Fruit fly (Drosophila melanogaster): ENCODE measurements around the gene Akap200.

The Akap200 gene

DNA sequence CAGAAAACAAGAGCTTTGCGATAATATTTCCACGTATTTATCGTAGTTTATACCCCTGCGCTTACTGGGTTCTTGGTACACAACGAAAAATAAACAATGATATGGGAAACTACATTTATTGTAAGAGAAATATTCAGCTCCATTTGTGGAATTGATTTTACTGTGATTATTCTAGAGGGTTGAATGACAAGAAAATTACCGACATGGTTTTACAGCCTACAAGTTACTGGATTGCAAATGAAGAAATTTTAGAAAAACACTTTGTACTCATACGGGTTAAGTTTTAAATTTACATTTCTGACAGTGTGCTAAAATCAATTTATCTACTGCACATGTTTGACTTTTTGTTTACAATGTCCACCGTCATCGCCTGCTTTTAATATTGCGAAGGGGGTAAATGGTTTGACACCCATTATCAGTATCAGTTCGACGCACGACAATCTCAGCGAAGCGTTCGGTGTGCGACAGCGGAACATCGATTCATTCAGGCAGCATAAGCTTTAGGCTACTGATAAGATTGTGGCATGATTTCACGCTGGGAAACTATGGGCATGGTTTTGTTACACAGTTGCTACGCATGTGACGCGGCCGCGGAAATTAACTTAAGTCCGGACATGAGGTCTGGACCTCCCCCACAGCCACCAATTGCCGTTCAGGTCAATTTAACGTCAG, 46.4 kb downstream of the Akap200 start (continued):
- TF ChIP-seq H2.0 (GFP tag; IDR thresholded peaks at IDR 0.05) (no peak), Nf-YB (GFP tag; optimal IDR thresholded peaks at IDR 0.05) (no peak), CG14965 (GFP tag; optimal IDR thresholded peaks at IDR 0.05; ENCODE audit: borderline replicate concordance) (no peak), crol (GFP tag; IDR thresholded peaks at IDR 0.05) (no peak), pita (GFP tag; optimal IDR thresholded peaks at IDR 0.05) (no peak), CG8359 (GFP tag; optimal IDR thresholded peaks at IDR 0.05; ENCODE audit: borderline replicate concordance) (peak; percentile 16), CG1024 (GFP tag; IDR thresholded peaks at IDR 0.05) (no peak), CG4282 (GFP tag; optimal IDR thresholded peaks at IDR 0.05) (no peak), stc (GFP tag; IDR thresholded peaks at IDR 0.05) (no peak), crc (GFP tag; optimal IDR thresholded peaks at IDR 0.05) (no peak), CG10979 (tag; optimal IDR thresholded peaks at IDR 0.05) (peak; percentile 29), CG15073 (GFP tag; optimal IDR thresholded peaks at IDR 0.05) (no peak), CG33213 (GFP tag; optimal IDR thresholded peaks at IDR 0.05) (no peak), bbx (GFP tag; IDR thresholded peaks at IDR 0.05; ENCODE audit: partially characterized antibody) (no peak), CG9215 (GFP tag; IDR thresholded peaks at IDR 0.05) (no peak), NK7.1 (GFP tag; optimal IDR thresholded peaks at IDR 0.05) (no peak), ase (GFP tag; IDR thresholded peaks at IDR 0.05) (no peak), Mes4 (GFP tag; optimal IDR thresholded peaks at IDR 0.05) (no peak), ci (GFP tag; IDR thresholded peaks at IDR 0.05) (no peak), CG9797 (GFP tag; optimal IDR thresholded peaks at IDR 0.05) (no peak), ham (GFP tag; IDR thresholded peaks at IDR 0.05) (no peak), twi (tag; optimal IDR thresholded peaks at IDR 0.05) (no peak), CG6272 (GFP tag; IDR thresholded peaks at IDR 0.05) (no peak), BEAF-32 (GFP tag; optimal IDR thresholded peaks at IDR 0.05) (no peak), CG17359 (tag; optimal IDR thresholded peaks at IDR 0.05) (peak; percentile 11), sima (GFP tag; optimal IDR thresholded peaks at IDR 0.05) (no peak), CG11093 (GFP tag; IDR thresholded peaks at IDR 0.05) (no peak), CG12391 (tag; optimal IDR thresholded peaks at IDR 0.05) (peak; percentile 47), Abd-B (GFP tag; optimal IDR thresholded peaks at IDR 0.05) (no peak), Fer3 (tag; optimal IDR thresholded peaks at IDR 0.05) (peak; percentile 35), Pdp1 (GFP tag; optimal IDR thresholded peaks at IDR 0.05) (peak in 1 of 2 experiments; percentile 39), CG18599 (GFP tag; optimal IDR thresholded peaks at IDR 0.05) (peak; percentile 42), nerfin-2 (GFP tag; IDR thresholded peaks at IDR 0.05; ENCODE audit: partially characterized antibody) (no peak), repo (GFP tag; optimal IDR thresholded peaks at IDR 0.05) (no peak), CG2889 (GFP tag; IDR thresholded peaks at IDR 0.05) (no peak), Optix (GFP tag; IDR thresholded peaks at IDR 0.05) (no peak), CG7987 (GFP tag; optimal IDR thresholded peaks at IDR 0.05) (no peak), CG4424 (GFP tag; optimal IDR thresholded peaks at IDR 0.05) (no peak), pum (GFP tag; optimal IDR thresholded peaks at IDR 0.05) (no peak)

Measured in whole organism, embryonic.